Fruit fly (Drosophila melanogaster): Measurements from ENCODE around the gene SWIP.

SWIP gene

dm6 chrX:16358670-16359320, 45.3 kb downstream of the SWIP start, which contains the start of the genes U2af50 and PIG-Q (continued):
- TF ChIP-seq Doc2 (GFP tag; IDR thresholded peaks at IDR 0.05) (no peak), disco-r (GFP tag; optimal IDR thresholded peaks at IDR 0.05) (peak; percentile 15), CG2129 (GFP tag; IDR thresholded peaks at IDR 0.05; ENCODE audit: partially characterized antibody) (no peak), maf-S (GFP tag; optimal IDR thresholded peaks at IDR 0.05) (peak; percentile 53), sim (GFP tag; IDR thresholded peaks at IDR 0.05) (peak; percentile 73; the same call in 1 of the 2 replicates), her (GFP tag; optimal IDR thresholded peaks at IDR 0.05) (no peak), az2 (GFP tag; optimal IDR thresholded peaks at IDR 0.05) (peak; percentile 92), wdn (GFP tag; IDR thresholded peaks at IDR 0.05) (peak; percentile 85), CG10209 (GFP tag; optimal IDR thresholded peaks at IDR 0.05) (peak; percentile 93), Awh (GFP tag; IDR thresholded peaks at IDR 0.05) (no peak; the same call in 1 of the 2 replicates), CG34224 (GFP tag; IDR thresholded peaks at IDR 0.05; ENCODE audit: partially characterized antibody) (no peak), CG7928 (GFP tag; optimal IDR thresholded peaks at IDR 0.05) (peak; percentile 68), repo (GFP tag; optimal IDR thresholded peaks at IDR 0.05) (no peak), Sox100B (GFP tag; optimal IDR thresholded peaks at IDR 0.05) (peak; percentile 90), luna (GFP tag; optimal IDR thresholded peaks at IDR 0.05) (peak; percentile 17), Fer1 (GFP tag; optimal IDR thresholded peaks at IDR 0.05) (peak; percentile 91), CG10979 (tag; optimal IDR thresholded peaks at IDR 0.05) (peak; percentile 92), ase (GFP tag; IDR thresholded peaks at IDR 0.05) (peak; percentile 84), CG14965 (GFP tag; optimal IDR thresholded peaks at IDR 0.05; ENCODE audit: borderline replicate concordance) (no peak), org-1 (GFP tag; optimal IDR thresholded peaks at IDR 0.05) (peak; percentile 84), bcd (GFP tag; optimal IDR thresholded peaks at IDR 0.05) (peak; percentile 93), CG10366 (GFP tag; IDR thresholded peaks at IDR 0.05) (no peak; the same call in 1 of the 2 replicates), vvl (GFP tag; IDR thresholded peaks at IDR 0.05) (peak; percentile 97), CG16863 (GFP tag; optimal IDR thresholded peaks at IDR 0.05) (peak; percentile 33), CG7839 (tag; optimal IDR thresholded peaks at IDR 0.05) (peak; percentile 96), BEAF-32 (GFP tag; optimal IDR thresholded peaks at IDR 0.05) (peak; percentile 63), CG8944 (GFP tag; optimal IDR thresholded peaks at IDR 0.05) (peak; percentile 65), grau (tag; optimal IDR thresholded peaks at IDR 0.05) (peak; percentile 95), ken (GFP tag; IDR thresholded peaks at IDR 0.05) (no peak; the same call in 1 of the 3 replicates), corto (GFP tag; optimal IDR thresholded peaks at IDR 0.05) (no peak), mam (GFP tag; optimal IDR thresholded peaks at IDR 0.05) (peak; percentile 77), fru (optimal IDR thresholded peaks at IDR 0.05) (no peak), CG15073 (GFP tag; optimal IDR thresholded peaks at IDR 0.05) (peak; percentile 41), chinmo (GFP tag; IDR thresholded peaks at IDR 0.05; ENCODE audit: partially characterized antibody) (no peak), tx (GFP tag; optimal IDR thresholded peaks at IDR 0.05) (peak; percentile 43), CG17612 (GFP tag; IDR thresholded peaks at IDR 0.05) (no peak; the same call in none of the 2 replicates), Dbx (GFP tag; IDR thresholded peaks at IDR 0.05) (peak; percentile 94), HmgZ (tag; optimal IDR thresholded peaks at IDR 0.05) (peak; percentile 94), GATAe (GFP tag; conservative IDR thresholded peaks at IDR 0.05) (peak; percentile 71), usp (GFP tag; optimal IDR thresholded peaks at IDR 0.05) (no peak), ATbp (GFP tag; optimal IDR thresholded peaks at IDR 0.05) (peak; percentile 89), sens (GFP tag) (peak; percentile 96), Sin3A (optimal IDR thresholded peaks at IDR 0.05) (no peak), CG12219 (GFP tag; optimal IDR thresholded peaks at IDR 0.05) (peak; percentile 78), CG7987 (GFP tag; optimal IDR thresholded peaks at IDR 0.05) (peak; percentile 84), Poxn (GFP tag; IDR thresholded peaks at IDR 0.05) (peak; percentile 68), CG10431 (GFP tag; optimal IDR thresholded peaks at IDR 0.05) (peak; percentile 63), trem (tag; optimal IDR thresholded peaks at IDR 0.05) (peak; percentile 94), CG5180 (GFP tag; optimal IDR thresholded peaks at IDR 0.05) (no peak), kay (GFP tag; optimal IDR thresholded peaks at IDR 0.05) (peak; percentile 69), CG4360 (GFP tag; IDR thresholded peaks at IDR 0.05) (peak; percentile 67)
